Fruit fly (Drosophila melanogaster) whole organism, embryonic: ENCODE results near the gene CG42749.
A peak's percentile ranks its signal among the peaks of the same experiment; 100 is the strongest.

Source experiments
- ATbp ChIP-seq: fragments of 200-800 bp; sonication (Bioruptor generic); optimal IDR thresholded peaks from 2 replicates; lab custom pipeline; 2017; ENCODE audit warnings: missing biosample characterization, mild to moderate bottlenecking, missing genetic modification characterization, missing genetic modification reagents
- Awh ChIP-seq: fragments of 200-800 bp; sonication (Bioruptor generic); IDR thresholded peaks from 2 replicates; pipeline ENCODE4, ENCODE4 v1.3.6; 2022; ENCODE audit warnings: missing biosample characterization, missing genetic modification characterization
- BEAF-32 ChIP-seq: fragments of 200-800 bp; sonication (Bioruptor generic); optimal IDR thresholded peaks from 3 replicates; lab custom pipeline; 2017; ENCODE audit warnings: missing biosample characterization, missing genetic modification characterization, mild to moderate bottlenecking, moderate library complexity, missing genetic modification reagents
- Blimp-1 ChIP-seq: fragments of 200-800 bp; sonication (Bioruptor generic); optimal IDR thresholded peaks from 3 replicates; lab custom pipeline; 2018; ENCODE audit warnings: missing biosample characterization, missing genetic modification characterization, mild to moderate bottlenecking, moderate library complexity, missing genetic modification reagents
- BtbVII ChIP-seq: fragments of 200-800 bp; sonication (Bioruptor generic); optimal IDR thresholded peaks from 3 replicates; lab custom pipeline; 2017; ENCODE audit warnings: missing biosample characterization, mild to moderate bottlenecking, missing genetic modification characterization
- CG10959 ChIP-seq: fragments of 200-800 bp; sonication (Bioruptor generic); IDR thresholded peaks from 2 replicates; pipeline ENCODE4 v1.3.6; 2022; ENCODE audit warnings: missing biosample characterization, missing genetic modification characterization
- CG12942 ChIP-seq: fragments of 200-800 bp; sonication (Bioruptor generic); optimal IDR thresholded peaks from 3 replicates; lab custom pipeline; 2016; ENCODE audit warnings: missing biosample characterization, missing genetic modification characterization
- CG14667 ChIP-seq: fragments of 200-800 bp; sonication (Bioruptor generic); IDR thresholded peaks from 2 replicates; pipeline ENCODE4 v1.3.6; 2022; ENCODE audit warnings: missing biosample characterization, missing genetic modification characterization
- CG15269 ChIP-seq: fragments of 200-800 bp; sonication (Bioruptor generic); optimal IDR thresholded peaks from 2 replicates; lab custom pipeline; 2018; ENCODE audit warnings: missing biosample characterization, mild to moderate bottlenecking, missing genetic modification characterization, moderate library complexity
- CG15514 ChIP-seq: fragments of 200-800 bp; sonication (Bioruptor generic); optimal IDR thresholded peaks from 3 replicates; lab custom pipeline; 2017; ENCODE audit warnings: missing biosample characterization, missing genetic modification characterization, mild to moderate bottlenecking, moderate library complexity, missing genetic modification reagents
- CG17359 ChIP-seq: fragments of 200-800 bp; sonication (Bioruptor generic); optimal IDR thresholded peaks from 3 replicates; lab custom pipeline; 2018; ENCODE audit warnings: missing biosample characterization, mild to moderate bottlenecking, missing genetic modification characterization, moderate library complexity
- CG1792 ChIP-seq: fragments of 200-800 bp; sonication (Bioruptor generic); optimal IDR thresholded peaks from 2 replicates; lab custom pipeline; 2016; ENCODE audit warnings: missing biosample characterization, missing genetic modification characterization
- CG18599 ChIP-seq: fragments of 200-800 bp; sonication (Bioruptor generic); optimal IDR thresholded peaks from 3 replicates; lab custom pipeline; 2017; ENCODE audit warnings: missing biosample characterization, missing genetic modification characterization, mild to moderate bottlenecking, moderate library complexity, missing genetic modification reagents
- CG2120 ChIP-seq: fragments of 200-800 bp; sonication (Bioruptor generic); optimal IDR thresholded peaks from 3 replicates; lab custom pipeline; 2016; ENCODE audit warnings: missing biosample characterization, missing genetic modification characterization
- CG30403 ChIP-seq: fragments of 200-800 bp; sonication (Bioruptor generic); optimal IDR thresholded peaks from 3 replicates; lab custom pipeline; 2016; ENCODE audit warnings: missing biosample characterization, missing genetic modification characterization
- CG3065 ChIP-seq: fragments of 200-800 bp; sonication (Bioruptor generic); optimal IDR thresholded peaks from 2 replicates; lab custom pipeline; 2016; ENCODE audit warnings: missing biosample characterization, missing genetic modification characterization
- CG32772 ChIP-seq: fragments of 200-800 bp; sonication (Bioruptor generic); IDR thresholded peaks from 2 replicates; pipeline ENCODE4 v1.3.6; 2022; ENCODE audit warnings: missing biosample characterization, missing genetic modification characterization
- CG34376 ChIP-seq: fragments of 200-800 bp; sonication (Bioruptor generic); optimal IDR thresholded peaks from 2 replicates; lab custom pipeline; 2018; ENCODE audit warnings: missing biosample characterization, mild to moderate bottlenecking, missing genetic modification characterization
- CG3847 ChIP-seq: fragments of 200-800 bp; sonication (Bioruptor generic); IDR thresholded peaks from 2 replicates; pipeline ENCODE4 v1.3.6; 2022; ENCODE audit warnings: missing biosample characterization, missing genetic modification characterization
- CG4328 ChIP-seq: fragments of 200-800 bp; sonication (Bioruptor generic); optimal IDR thresholded peaks from 3 replicates; lab custom pipeline; 2017; ENCODE audit warnings: missing biosample characterization, missing genetic modification reagents, missing genetic modification characterization
- CG4424 ChIP-seq: fragments of 200-800 bp; sonication (Bioruptor generic); optimal IDR thresholded peaks from 3 replicates; lab custom pipeline; 2016; ENCODE audit warnings: missing biosample characterization, missing genetic modification characterization
- CG5180 ChIP-seq: fragments of 200-800 bp; sonication (Bioruptor generic); optimal IDR thresholded peaks from 3 replicates; lab custom pipeline; 2017; ENCODE audit warnings: missing biosample characterization, missing genetic modification characterization, mild to moderate bottlenecking, moderate library complexity, missing genetic modification reagents
- CG6683 ChIP-seq: fragments of 200-800 bp; sonication (Bioruptor generic); optimal IDR thresholded peaks from 2 replicates; lab custom pipeline; 2017; ENCODE audit warnings: missing biosample characterization, mild to moderate bottlenecking, missing genetic modification characterization, missing genetic modification reagents
- CG6854 ChIP-seq: fragments of 200-800 bp; sonication (Bioruptor generic); optimal IDR thresholded peaks from 3 replicates; lab custom pipeline; 2017; ENCODE audit warnings: missing biosample characterization, mild to moderate bottlenecking, missing genetic modification characterization
- CG7839 ChIP-seq: fragments of 200-800 bp; sonication (Bioruptor generic); optimal IDR thresholded peaks from 3 replicates; lab custom pipeline; 2018; ENCODE audit warnings: missing biosample characterization, mild to moderate bottlenecking, missing genetic modification characterization, moderate library complexity
- CG8388 ChIP-seq: fragments of 200-800 bp; sonication (Bioruptor generic); optimal IDR thresholded peaks from 2 replicates; lab custom pipeline; 2019; ENCODE audit warnings: missing biosample characterization, mild to moderate bottlenecking, missing genetic modification characterization, moderate library complexity
- CkIIα-i1 ChIP-seq: fragments of 200-800 bp; sonication (Bioruptor generic); IDR thresholded peaks from 2 replicates; pipeline ENCODE4 v1.3.6; 2022; ENCODE audit warnings: missing biosample characterization, missing genetic modification characterization
- CrebB ChIP-seq: fragments of 200-800 bp; sonication (Bioruptor generic); optimal IDR thresholded peaks from 3 replicates; lab custom pipeline; 2018; ENCODE audit warnings: missing biosample characterization, mild to moderate bottlenecking, missing genetic modification characterization
- Dek ChIP-seq: fragments of 200-800 bp; sonication (Bioruptor generic); optimal IDR thresholded peaks from 3 replicates; lab custom pipeline; 2019; ENCODE audit warnings: missing biosample characterization, mild to moderate bottlenecking, missing genetic modification characterization, moderate library complexity
- E2f2 ChIP-seq: fragments of 200-800 bp; sonication (Bioruptor generic); IDR thresholded peaks from 2 replicates; pipeline ENCODE4 v1.3.6; 2022; ENCODE audit warnings: missing biosample characterization, missing genetic modification characterization
- H2.0 ChIP-seq: fragments of 200-800 bp; sonication (Bioruptor generic); IDR thresholded peaks from 2 replicates; pipeline ENCODE4 v1.3.6; 2022; ENCODE audit warnings: missing biosample characterization, missing genetic modification characterization
- NfI ChIP-seq: fragments of 200-800 bp; sonication (Bioruptor generic); optimal IDR thresholded peaks from 3 replicates; lab custom pipeline; 2018; ENCODE audit warnings: missing biosample characterization, mild to moderate bottlenecking, missing genetic modification characterization, moderate library complexity
- ac ChIP-seq: fragments of 200-800 bp; sonication (Bioruptor generic); optimal IDR thresholded peaks from 3 replicates; lab custom pipeline; 2017; ENCODE audit warnings: missing biosample characterization, mild to moderate bottlenecking, missing genetic modification characterization
- bowl ChIP-seq: fragments of 200-800 bp; sonication (Bioruptor generic); IDR thresholded peaks from 2 replicates; pipeline ENCODE4 v1.3.6; 2022; ENCODE audit warnings: missing biosample characterization, missing genetic modification characterization
- btn ChIP-seq: fragments of 200-800 bp; sonication (Bioruptor generic); optimal IDR thresholded peaks from 2 replicates; lab custom pipeline; 2016; ENCODE audit warnings: missing biosample characterization, missing genetic modification characterization
- crp ChIP-seq, 2 experiments: fragments of 200-800 bp; sonication (Bioruptor generic); optimal IDR thresholded peaks; 2 replicates in 1 of 2; 3 replicates in 1 of 2; lab custom pipeline; 2017; ENCODE audit warnings: missing biosample characterization in 2 of 2, missing genetic modification characterization in 2 of 2, mild to moderate bottlenecking in 1 of 2, moderate library complexity in 1 of 2
- ftz-f1 ChIP-seq: fragments of 200-800 bp; sonication (Bioruptor generic); optimal IDR thresholded peaks from 2 replicates; lab custom pipeline; 2016; ENCODE audit warnings: missing biosample characterization, missing genetic modification characterization
- gfzf ChIP-seq: fragments of 200-800 bp; sonication (Bioruptor generic); optimal IDR thresholded peaks from 2 replicates; lab custom pipeline; 2016; ENCODE audit warnings: missing biosample characterization, mild to moderate bottlenecking, missing genetic modification characterization, moderate library complexity
- grau ChIP-seq: fragments of 200-800 bp; optimal IDR thresholded peaks from 3 replicates; lab custom pipeline; 2019; ENCODE audit warnings: missing biosample characterization, mild to moderate bottlenecking, missing genetic modification characterization, moderate library complexity
- hkb ChIP-seq, 2 experiments: fragments of 200-800 bp in 1 of 2; fragments of >200 bp in 1 of 2; sonication (Bioruptor generic) in 1 of 2; IDR thresholded peaks in 1 of 2; optimal IDR thresholded peaks in 1 of 2; 2 replicates each; pipeline versions ENCODE4 v1.3.6 to Lab custom; 2017 to 2022; ENCODE audit warnings: missing biosample characterization in 1 of 2, missing genetic modification characterization in 1 of 2
- klu ChIP-seq: fragments of 200-800 bp; sonication (Bioruptor generic); IDR thresholded peaks from 2 replicates; pipeline ENCODE4 v1.3.6; 2022; ENCODE audit warnings: missing biosample characterization, missing genetic modification characterization
- knrl ChIP-seq: fragments of 200-800 bp; sonication (Bioruptor generic); IDR thresholded peaks from 3 replicates; pipeline ENCODE4 v1.3.6; 2022; ENCODE audit warnings: missing biosample characterization, missing genetic modification characterization; ENCODE audit not compliant: partially characterized antibody
- lilli ChIP-seq: fragments of 200-800 bp; sonication (Bioruptor generic); optimal IDR thresholded peaks from 3 replicates; lab custom pipeline; 2016; ENCODE audit warnings: missing biosample characterization, missing genetic modification characterization
- mirr ChIP-seq: fragments of 200-800 bp; sonication (Bioruptor generic); optimal IDR thresholded peaks from 3 replicates; lab custom pipeline; 2018; ENCODE audit warnings: missing biosample characterization, mild to moderate bottlenecking, missing genetic modification characterization
- onecut ChIP-seq: fragments of 200-800 bp; sonication (Bioruptor generic); IDR thresholded peaks from 2 replicates; pipeline ENCODE4 v1.3.6; 2022; ENCODE audit warnings: missing biosample characterization, missing genetic modification characterization
- otp ChIP-seq: fragments of 200-800 bp; sonication (Bioruptor generic); IDR thresholded peaks from 3 replicates; pipeline ENCODE4, ENCODE4 v1.3.6; 2022; ENCODE audit warnings: missing biosample characterization, missing genetic modification characterization
- prd ChIP-seq, 3 experiments: fragments of >200 bp in 2 of 3; fragments of 200-800 bp in 1 of 3; sonication (Bioruptor generic) in 1 of 3; optimal IDR thresholded peaks in 2 of 3; IDR thresholded peaks in 1 of 3; 2 replicates in 2 of 3; 3 replicates in 1 of 3; pipeline versions ENCODE4 v1.3.6 to Lab custom; 2017 to 2022; ENCODE audit warnings: missing biosample characterization in 1 of 3, missing genetic modification characterization in 1 of 3
- pzg ChIP-seq: fragments of 200-800 bp; sonication (Bioruptor generic); optimal IDR thresholded peaks from 3 replicates; lab custom pipeline; 2018; ENCODE audit warnings: missing biosample characterization, mild to moderate bottlenecking, missing genetic modification characterization, moderate library complexity
- slp2 ChIP-seq: fragments of 200-800 bp; sonication (Bioruptor generic); optimal IDR thresholded peaks from 2 replicates; lab custom pipeline; 2016; ENCODE audit warnings: missing biosample characterization, missing genetic modification characterization

The CG42749 gene

DNA sequence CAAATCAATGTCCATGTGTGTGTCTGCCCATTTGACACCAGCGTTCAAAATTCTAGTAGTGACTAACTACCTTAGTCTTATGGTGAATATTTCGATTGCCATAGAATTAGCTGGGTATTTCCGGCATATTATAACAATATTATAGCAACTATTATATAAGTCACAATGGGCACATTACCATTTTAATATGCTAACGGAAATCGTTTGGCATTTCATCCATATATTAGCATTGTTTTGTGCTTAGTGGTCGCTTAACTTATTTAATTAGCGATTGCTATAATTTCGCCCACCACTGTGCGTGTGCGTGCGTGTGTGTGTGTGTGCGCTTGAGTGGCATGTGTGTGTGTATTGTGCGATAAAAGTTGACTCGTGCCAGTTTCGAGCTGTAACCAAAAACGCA lies 40.9 kb downstream of the CG42749 start (continued):
- peak; percentile 26; the same call in 1 of the 2 replicates for TF ChIP-seq E2f2 (GFP tag; lab: Robert Waterston, UW)
- TF ChIP-seq prd (optimal IDR thresholded peaks at IDR 0.05; lab: Kevin White, UChicago) = no peak
- peak; percentile 33; the same call in 1 of the 3 replicates for TF ChIP-seq prd (GFP tag; IDR thresholded peaks at IDR 0.05; lab: Robert Waterston, UW)
- TF ChIP-seq CG4424 (GFP tag; lab: Kevin White, UChicago) = no peak
- TF ChIP-seq CG3065 = no peak
- TF ChIP-seq klu (GFP tag; lab: Robert Waterston, UW) = no peak
- TF ChIP-seq gfzf (GFP tag; lab: Kevin White, UChicago) = no peak
- TF ChIP-seq BtbVII = peak; percentile 32
- peak; percentile 55 for TF ChIP-seq CG7839 (tag; lab: Kevin White, UChicago)
- no peak for TF ChIP-seq otp (GFP tag; lab: Robert Waterston, UW)
- TF ChIP-seq NfI (GFP tag; lab: Kevin White, UChicago) = peak; percentile 42
- TF ChIP-seq CG17359 (tag; lab: Kevin White, UChicago) = peak; percentile 63
- peak; percentile 64 for TF ChIP-seq grau (tag; lab: Kevin White, UChicago)
- TF ChIP-seq pzg = no peak
- TF ChIP-seq onecut (GFP tag; lab: Robert Waterston, UW) = 0 out of 2 replicates have a peak, but pooled peaks have one; percentile 27
- TF ChIP-seq CG12942 (GFP tag; lab: Kevin White, UChicago) = no peak
- no peak for TF ChIP-seq H2.0 (GFP tag; lab: Robert Waterston, UW)
- TF ChIP-seq Blimp-1 (GFP tag; lab: Kevin White, UChicago) = peak; percentile 5
- peak; percentile 58 for TF ChIP-seq CG15269 (tag; lab: Kevin White, UChicago)
- no peak for TF ChIP-seq slp2 (GFP tag; lab: Kevin White, UChicago)
- TF ChIP-seq CkIIα-i1 (GFP tag; lab: Robert Waterston, UW) = no peak
- peak; percentile 76 for TF ChIP-seq CG18599 (GFP tag; lab: Kevin White, UChicago)
- TF ChIP-seq CG4328 (GFP tag; lab: Kevin White, UChicago) = peak; percentile 5
- TF ChIP-seq CG30403 = peak; percentile 29
- TF ChIP-seq CG3847 = 0 out of 2 replicates have a peak, but pooled peaks have one; percentile 23
- no peak for TF ChIP-seq hkb (optimal IDR thresholded peaks at IDR 0.05; lab: Kevin White, UChicago)
- TF ChIP-seq hkb (GFP tag; IDR thresholded peaks at IDR 0.05; lab: Robert Waterston, UW) = no peak; the same call in 1 of the 2 replicates
- no peak for TF ChIP-seq btn
- TF ChIP-seq crp (GFP tag; optimal IDR thresholded peaks at IDR 0.05; lab: Kevin White, UChicago) = no peak
- TF ChIP-seq mirr = peak; percentile 30
- TF ChIP-seq CG32772 = no peak
- peak; percentile 70 for TF ChIP-seq CG2120 (GFP tag; lab: Kevin White, UChicago)
- TF ChIP-seq lilli (GFP tag; lab: Kevin White, UChicago) = peak; percentile 7
- peak; percentile 1 for TF ChIP-seq CG8388
- no peak for TF ChIP-seq CG14667 (GFP tag; lab: Robert Waterston, UW)
- TF ChIP-seq CG15514 (GFP tag; lab: Kevin White, UChicago) = peak; percentile 27
- TF ChIP-seq CG6683 (GFP tag; lab: Kevin White, UChicago) = peak; percentile 13
- no peak for TF ChIP-seq BEAF-32 (GFP tag; lab: Kevin White, UChicago)
- peak; percentile 36 for TF ChIP-seq CG34376
- peak; percentile 37 for TF ChIP-seq ATbp (GFP tag; lab: Kevin White, UChicago)
- no peak for TF ChIP-seq Awh (GFP tag; lab: Robert Waterston, UW)
- no peak for TF ChIP-seq CG1792
- peak; percentile 36 for TF ChIP-seq CG6854 (GFP tag; lab: Kevin White, UChicago)
- TF ChIP-seq Dek (tag; lab: Kevin White, UChicago) = peak; percentile 59
- TF ChIP-seq ac = no peak
- TF ChIP-seq CG10959 (GFP tag; lab: Robert Waterston, UW) = no peak
- peak; percentile 12 for TF ChIP-seq CrebB (tag; lab: Kevin White, UChicago)
- TF ChIP-seq ftz-f1 (GFP tag; lab: Kevin White, UChicago) = no peak
- TF ChIP-seq CG5180 (GFP tag; lab: Kevin White, UChicago) = peak; percentile 17
- TF ChIP-seq bowl (GFP tag; lab: Robert Waterston, UW) = no peak
- no peak for TF ChIP-seq knrl (GFP tag; lab: Robert Waterston, UW)
